Fruit fly (Drosophila melanogaster): ENCODE results near the gene CecC.
A peak's percentile ranks its signal among the peaks of the same experiment; 100 is the strongest.

CecC gene

DNA sequence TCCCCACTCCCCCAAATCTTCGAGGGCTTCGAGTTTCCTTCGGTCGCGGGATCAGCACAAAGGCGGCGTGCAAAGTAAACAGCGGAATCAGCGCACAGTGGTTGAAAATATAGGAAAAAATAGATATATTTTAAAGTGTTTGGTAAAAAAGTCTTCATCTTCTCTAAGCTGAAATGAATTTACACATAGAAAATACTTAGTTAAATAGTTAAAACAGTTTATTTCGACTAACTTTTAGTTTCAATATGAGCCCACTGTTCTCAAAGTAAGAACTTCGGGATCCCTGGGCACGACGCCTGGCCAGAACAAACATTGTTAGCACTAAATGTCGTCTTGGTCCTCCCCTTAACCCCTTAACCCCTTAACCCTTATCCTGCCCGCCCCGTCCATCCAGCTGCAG lies 45.6 kb downstream of the CecC start:
- TF ChIP-seq topi (GFP tag; optimal IDR thresholded peaks at IDR 0.05) (peak; percentile 91), Eip78C (GFP tag) (peak; percentile 96), CG10631 (GFP tag; optimal IDR thresholded peaks at IDR 0.05) (peak; percentile 97), svp (GFP tag) (peak; percentile 96), Smox (GFP tag; optimal IDR thresholded peaks at IDR 0.05) (peak; percentile 89), OdsH (GFP tag; optimal IDR thresholded peaks at IDR 0.05) (peak; percentile 93), CG6163 (GFP tag; IDR thresholded peaks at IDR 0.05) (peak; percentile 96), CG15336 (GFP tag; IDR thresholded peaks at IDR 0.05) (peak; percentile 78), esn (GFP tag; optimal IDR thresholded peaks at IDR 0.05) (peak; percentile 93), CG1621 (tag; optimal IDR thresholded peaks at IDR 0.05) (peak; percentile 96), fkh (GFP tag; optimal IDR thresholded peaks at IDR 0.05) (no peak), Sox15 (GFP tag; optimal IDR thresholded peaks at IDR 0.05) (peak; percentile 82), net (GFP tag; optimal IDR thresholded peaks at IDR 0.05) (peak; percentile 92), Hr4 (GFP tag; optimal IDR thresholded peaks at IDR 0.05) (peak; percentile 65), Gug (GFP tag; IDR thresholded peaks at IDR 0.05) (peak; percentile 79), salr (GFP tag; optimal IDR thresholded peaks at IDR 0.05) (peak; percentile 86 to 88), CG6808 (GFP tag; optimal IDR thresholded peaks at IDR 0.05) (peak; percentile 98), pdm3 (GFP tag; optimal IDR thresholded peaks at IDR 0.05) (peak; percentile 90), dac (GFP tag; optimal IDR thresholded peaks at IDR 0.05) (no peak), Eip93F (GFP tag; optimal IDR thresholded peaks at IDR 0.05) (peak; percentile 79), CG3032 (tag; optimal IDR thresholded peaks at IDR 0.05) (peak; percentile 98), CG11902 (GFP tag; optimal IDR thresholded peaks at IDR 0.05) (peak; percentile 83), CG34406 (GFP tag; optimal IDR thresholded peaks at IDR 0.05) (peak; percentile 93), CG9139 (GFP tag; optimal IDR thresholded peaks at IDR 0.05) (peak; percentile 96), CG6276 (GFP tag; optimal IDR thresholded peaks at IDR 0.05) (peak; percentile 11), CG4318 (GFP tag; optimal IDR thresholded peaks at IDR 0.05) (peak; percentile 58), CG32006 (GFP tag; optimal IDR thresholded peaks at IDR 0.05) (peak; percentile 76), Ets21C (GFP tag; optimal IDR thresholded peaks at IDR 0.05) (peak; percentile 84), Eip75B (GFP tag; optimal IDR thresholded peaks at IDR 0.05) (peak; percentile 94), CG8319 (GFP tag; optimal IDR thresholded peaks at IDR 0.05) (peak; percentile 85), CG10669 (GFP tag; optimal IDR thresholded peaks at IDR 0.05) (peak; percentile 96), CG16779 (tag; optimal IDR thresholded peaks at IDR 0.05) (peak; percentile 90), Sox14 (GFP tag; optimal IDR thresholded peaks at IDR 0.05) (peak; percentile 94), Hr39 (GFP tag; optimal IDR thresholded peaks at IDR 0.05) (peak; percentile 86), fd85E (GFP tag; optimal IDR thresholded peaks at IDR 0.05) (peak; percentile 74), Blimp-1 (GFP tag; optimal IDR thresholded peaks at IDR 0.05) (peak; percentile 67), Ets96B (tag; optimal IDR thresholded peaks at IDR 0.05) (peak; percentile 99), CG11294 (GFP tag; IDR thresholded peaks at IDR 0.05) (peak; percentile 40; the same call in 1 of the 2 replicates), acj6 (GFP tag; optimal IDR thresholded peaks at IDR 0.05) (peak; percentile 95), vri (GFP tag; optimal IDR thresholded peaks at IDR 0.05) (peak; percentile 91), Sox102F (GFP tag; optimal IDR thresholded peaks at IDR 0.05) (peak; percentile 91), CG31627 (GFP tag; optimal IDR thresholded peaks at IDR 0.05) (peak; percentile 88), lz (GFP tag; optimal IDR thresholded peaks at IDR 0.05) (peak; percentile 90), Lpt (GFP tag; optimal IDR thresholded peaks at IDR 0.05) (peak; percentile 86), cyc (GFP tag; optimal IDR thresholded peaks at IDR 0.05) (peak; percentile 89), CG7368 (GFP tag; optimal IDR thresholded peaks at IDR 0.05) (peak; percentile 89), achi (GFP tag; optimal IDR thresholded peaks at IDR 0.05) (peak; percentile 96), spab (GFP tag; optimal IDR thresholded peaks at IDR 0.05) (peak; percentile 98), CG11762 (GFP tag; optimal IDR thresholded peaks at IDR 0.05; ENCODE audit: insufficient read depth) (peak; percentile 89), fd59A (GFP tag; optimal IDR thresholded peaks at IDR 0.05) (peak; percentile 98), eg (GFP tag; IDR thresholded peaks at IDR 0.05) (peak; percentile 72; the same call in 2 of the 3 replicates), CG8632 (GFP tag; optimal IDR thresholded peaks at IDR 0.05) (peak; percentile 95)

Data from whole organism, prepupa.